Worm (Caenorhabditis elegans) whole organism, L1 larva: ENCODE data around the gene lcmt-1.

ENCODE experiments used
- C04F5.9 ChIP-seq: sonication (generic microtip); optimal IDR thresholded peaks from 2 replicates; lab custom pipeline; 2016; ENCODE audit warnings: missing genetic modification characterization, missing compliant biosample characterization
- C34B4.2 ChIP-seq: sonication (generic microtip); optimal IDR thresholded peaks from 2 replicates; lab custom pipeline; 2017; ENCODE audit warnings: mild to moderate bottlenecking, missing genetic modification characterization, missing compliant biosample characterization
- F16B12.6 ChIP-seq: fragments of 150-350 bp; optimal IDR thresholded peaks from 2 replicates; lab custom pipeline; 2014; ENCODE audit warnings: missing biosample characterization, missing genetic modification characterization
- Y116A8C.19 ChIP-seq: sonication (generic microtip); optimal IDR thresholded peaks from 2 replicates; lab custom pipeline; 2016; ENCODE audit warnings: missing compliant biosample characterization, missing genetic modification characterization, borderline replicate concordance
- aha-1 ChIP-seq: fragments of 150-350 bp; optimal IDR thresholded peaks from 2 replicates; lab custom pipeline; 2014; ENCODE audit warnings: missing biosample characterization, missing genetic modification characterization
- alr-1 ChIP-seq: fragments of 200-800 bp; sonication (Bioruptor generic); optimal IDR thresholded peaks from 2 replicates; lab custom pipeline; 2018; ENCODE audit warnings: borderline replicate concordance, mild to moderate bottlenecking, missing genetic modification characterization, missing compliant biosample characterization
- ama-1 ChIP-seq: fragments of 150-350 bp; optimal IDR thresholded peaks from 2 replicates; lab custom pipeline; 2014
- ceh-63 ChIP-seq: fragments of 200-800 bp; sonication (Bioruptor generic); optimal IDR thresholded peaks from 2 replicates; lab custom pipeline; 2018; ENCODE audit warnings: mild to moderate bottlenecking, missing genetic modification characterization, missing compliant biosample characterization
- ceh-82 ChIP-seq, 3 experiments: fragments of 150-350 bp in 1 of 3; sonication (generic microtip) in 2 of 3; optimal IDR thresholded peaks; 2 replicates each; lab custom pipeline; 2014 to 2017; ENCODE audit warnings: missing biosample characterization in 3 of 3, missing genetic modification characterization in 3 of 3
- ceh-90 ChIP-seq: sonication (generic microtip); optimal IDR thresholded peaks from 2 replicates; lab custom pipeline; 2016; ENCODE audit warnings: missing genetic modification characterization, missing compliant biosample characterization
- ces-1 ChIP-seq: fragments of 150-350 bp; optimal IDR thresholded peaks from 2 replicates; lab custom pipeline; 2014; ENCODE audit warnings: missing biosample characterization, missing genetic modification reagents, missing genetic modification characterization
- dsc-1 ChIP-seq: sonication (generic microtip); optimal IDR thresholded peaks from 2 replicates; lab custom pipeline; 2016; ENCODE audit warnings: mild to moderate bottlenecking, missing genetic modification characterization, missing compliant biosample characterization
- efl-3 ChIP-seq: fragments of 200-800 bp; sonication (Bioruptor generic); optimal IDR thresholded peaks from 2 replicates; lab custom pipeline; 2018; ENCODE audit warnings: mild to moderate bottlenecking, missing genetic modification characterization, missing compliant biosample characterization
- egl-13 ChIP-seq: sonication (generic microtip); optimal IDR thresholded peaks from 2 replicates; lab custom pipeline; 2016; ENCODE audit warnings: missing genotype, missing genetic modification reagents, missing genetic modification characterization, missing compliant biosample characterization
- elt-2 ChIP-seq: sonication (generic microtip); optimal IDR thresholded peaks from 2 replicates; lab custom pipeline; 2016; ENCODE audit warnings: missing genetic modification characterization, mild to moderate bottlenecking, inconsistent platforms, missing compliant biosample characterization, missing genetic modification reagents
- elt-3 ChIP-seq, 6 experiments: fragments of 150-350 bp in 1 of 6; sonication (generic microtip); optimal IDR thresholded peaks; 2 replicates each; lab custom pipeline; 2017 to 2018; ENCODE audit warnings: missing biosample characterization in 6 of 6, missing genetic modification characterization in 6 of 6, inconsistent platforms in 1 of 6
- ets-5 ChIP-seq: fragments of 200-800 bp; sonication (Bioruptor generic); IDR thresholded peaks from 2 replicates; pipeline ENCODE4 v1.3.6; 2022; ENCODE audit warnings: missing genetic modification characterization, missing compliant biosample characterization
- fkh-4 ChIP-seq: sonication (generic microtip); optimal IDR thresholded peaks from 2 replicates; lab custom pipeline; 2016; ENCODE audit warnings: missing compliant biosample characterization, missing genetic modification characterization, borderline replicate concordance
- fkh-8 ChIP-seq: sonication (generic microtip); optimal IDR thresholded peaks from 2 replicates; lab custom pipeline; 2016; ENCODE audit warnings: mild to moderate bottlenecking, missing genetic modification characterization, missing compliant biosample characterization
- grh-1 ChIP-seq: fragments of 200-800 bp; sonication (Bioruptor generic); IDR thresholded peaks from 2 replicates; pipeline ENCODE4 v1.3.6; 2022; ENCODE audit warnings: missing genetic modification reagents, missing genetic modification characterization, missing compliant biosample characterization
- hlh-17 ChIP-seq: fragments of 200-800 bp; sonication (Bioruptor generic); optimal IDR thresholded peaks from 2 replicates; lab custom pipeline; 2018; ENCODE audit warnings: missing genetic modification characterization, mild to moderate bottlenecking, missing compliant biosample characterization, moderate library complexity, borderline replicate concordance
- hlh-4 ChIP-seq: sonication (generic microtip); optimal IDR thresholded peaks from 2 replicates; lab custom pipeline; 2016; ENCODE audit warnings: mild to moderate bottlenecking, missing genetic modification characterization, missing compliant biosample characterization
- hpl-2 ChIP-seq: fragments of 150-350 bp; optimal IDR thresholded peaks from 2 replicates; lab custom pipeline; 2014; ENCODE audit warnings: missing biosample characterization, missing genetic modification reagents, missing genetic modification characterization
- irx-1 ChIP-seq: sonication (generic microtip); optimal IDR thresholded peaks from 2 replicates; lab custom pipeline; 2016; ENCODE audit warnings: missing genetic modification characterization, missing compliant biosample characterization
- jun-1 ChIP-seq: fragments of 150-350 bp; optimal IDR thresholded peaks from 2 replicates; lab custom pipeline; 2014; ENCODE audit warnings: missing biosample characterization, missing genetic modification reagents, missing genetic modification characterization
- lin-14 ChIP-seq: fragments of 200-800 bp; sonication (Bioruptor generic); optimal IDR thresholded peaks from 2 replicates; lab custom pipeline; 2018; ENCODE audit warnings: mild to moderate bottlenecking, missing genetic modification characterization, moderate library complexity, missing compliant biosample characterization
- lin-15B ChIP-seq: fragments of 150-350 bp; sonication (generic microtip); optimal IDR thresholded peaks from 3 replicates; lab custom pipeline; 2014; ENCODE audit warnings: missing biosample characterization, missing genetic modification characterization
- lin-35 ChIP-seq, 2 experiments: fragments of 150-350 bp; optimal IDR thresholded peaks; 2 replicates each; lab custom pipeline; 2014; ENCODE audit warnings: missing biosample characterization in 2 of 2, missing genetic modification characterization in 2 of 2, missing genetic modification reagents in 2 of 2
- lir-3 ChIP-seq: sonication (generic microtip); optimal IDR thresholded peaks from 2 replicates; lab custom pipeline; 2016; ENCODE audit warnings: mild to moderate bottlenecking, missing genetic modification characterization, moderate library complexity, missing compliant biosample characterization; ENCODE audit not compliant: poor library complexity
- lsy-2 ChIP-seq, 2 experiments: fragments of 150-350 bp; optimal IDR thresholded peaks; 2 replicates each; lab custom pipeline; 2014; ENCODE audit warnings: missing biosample characterization in 2 of 2, missing genetic modification characterization in 2 of 2
- mdl-1 ChIP-seq, 2 experiments: fragments of 150-350 bp; optimal IDR thresholded peaks; 2 replicates each; lab custom pipeline; 2014 to 2017; ENCODE audit warnings: missing biosample characterization in 2 of 2, missing genetic modification characterization in 2 of 2, inconsistent platforms in 1 of 2
- mep-1 ChIP-seq: fragments of 150-350 bp; optimal IDR thresholded peaks from 2 replicates; lab custom pipeline; 2014; ENCODE audit warnings: missing biosample characterization, missing genetic modification characterization
- nhr-11 ChIP-seq: fragments of 150-350 bp; optimal IDR thresholded peaks from 2 replicates; lab custom pipeline; 2014; ENCODE audit warnings: missing biosample characterization, missing genetic modification characterization
- nhr-19 ChIP-seq: fragments of 200-800 bp; sonication (Bioruptor generic); conservative IDR thresholded peaks from 2 replicates; pipeline ENCODE4 v1.3.6; 2022; ENCODE audit warnings: missing genetic modification characterization, missing compliant biosample characterization
- nhr-237 ChIP-seq: fragments of 150-350 bp; optimal IDR thresholded peaks from 2 replicates; lab custom pipeline; 2014; ENCODE audit warnings: missing biosample characterization, missing genetic modification characterization
- nhr-28 ChIP-seq: fragments of 150-350 bp; optimal IDR thresholded peaks from 2 replicates; lab custom pipeline; 2014; ENCODE audit warnings: missing biosample characterization, missing genetic modification characterization
- nhr-47 ChIP-seq: sonication (generic microtip); optimal IDR thresholded peaks from 2 replicates; lab custom pipeline; 2016; ENCODE audit warnings: mild to moderate bottlenecking, missing genetic modification characterization, moderate library complexity, missing compliant biosample characterization
- nhr-71 ChIP-seq: sonication (generic microtip); optimal IDR thresholded peaks from 2 replicates; lab custom pipeline; 2016; ENCODE audit warnings: mild to moderate bottlenecking, missing genetic modification characterization, moderate library complexity, missing compliant biosample characterization
- nhr-77 ChIP-seq: fragments of 150-350 bp; optimal IDR thresholded peaks from 2 replicates; lab custom pipeline; 2014; ENCODE audit warnings: missing biosample characterization, missing genetic modification characterization
- nhr-84 ChIP-seq: sonication (generic microtip); optimal IDR thresholded peaks from 2 replicates; lab custom pipeline; 2017; ENCODE audit warnings: missing biosample characterization, missing genetic modification characterization
- pag-3 ChIP-seq: sonication (generic microtip); optimal IDR thresholded peaks from 2 replicates; lab custom pipeline; 2017; ENCODE audit warnings: missing genetic modification characterization, mild to moderate bottlenecking, missing compliant biosample characterization, antibody characterized with exemption, borderline replicate concordance; ENCODE audit not compliant: insufficient read depth
- pax-3 ChIP-seq: fragments of 200-800 bp; sonication (Bioruptor generic); optimal IDR thresholded peaks from 2 replicates; lab custom pipeline; 2018; ENCODE audit warnings: mild to moderate bottlenecking, missing genetic modification characterization, moderate library complexity, missing compliant biosample characterization
- sptf-1 ChIP-seq: fragments of 150-350 bp; optimal IDR thresholded peaks from 2 replicates; lab custom pipeline; 2014; ENCODE audit warnings: missing biosample characterization, missing genetic modification characterization
- sup-37 ChIP-seq: fragments of 200-800 bp; sonication (Bioruptor generic); optimal IDR thresholded peaks from 2 replicates; lab custom pipeline; 2018; ENCODE audit warnings: mild to moderate bottlenecking, missing genetic modification characterization, missing compliant biosample characterization
- tbx-2 ChIP-seq: sonication (generic microtip); optimal IDR thresholded peaks from 2 replicates; lab custom pipeline; 2016; ENCODE audit warnings: missing genetic modification characterization, missing compliant biosample characterization
- unc-130 ChIP-seq: fragments of 150-350 bp; optimal IDR thresholded peaks from 2 replicates; lab custom pipeline; 2017; ENCODE audit warnings: missing biosample characterization, missing genetic modification characterization, inconsistent platforms
- unc-30 ChIP-seq: sonication (generic microtip); optimal IDR thresholded peaks from 2 replicates; lab custom pipeline; 2017; ENCODE audit warnings: missing biosample characterization, missing genetic modification characterization
- unc-86 ChIP-seq: sonication (generic microtip); optimal IDR thresholded peaks from 2 replicates; lab custom pipeline; 2016; ENCODE audit warnings: missing genetic modification characterization, missing compliant biosample characterization
- unc-98 ChIP-seq: fragments of 200-800 bp; sonication (Bioruptor generic); IDR thresholded peaks from 2 replicates; pipeline ENCODE4 v1.3.6; 2022; ENCODE audit warnings: missing genetic modification characterization, missing compliant biosample characterization
- vab-15 ChIP-seq: sonication (generic microtip); optimal IDR thresholded peaks from 2 replicates; lab custom pipeline; 2017; ENCODE audit warnings: missing genotype, mild to moderate bottlenecking, missing genetic modification characterization, missing compliant biosample characterization
- xbp-1 ChIP-seq: sonication (generic microtip); optimal IDR thresholded peaks from 2 replicates; lab custom pipeline; 2016; ENCODE audit warnings: missing genetic modification characterization, missing compliant biosample characterization
- ztf-11 ChIP-seq, 2 experiments: sonication (generic microtip); optimal IDR thresholded peaks; 2 replicates each; lab custom pipeline; 2016 to 2017; ENCODE audit warnings: missing genetic modification characterization in 2 of 2, missing biosample characterization in 1 of 2, missing compliant biosample characterization in 1 of 2

lcmt-1 gene

ce11 chrIII:4343070-4343469, at the start of gene lcmt-1, which contains the start of gene B0285.3:
lcmt-1 (plus strand) TSS chrIII:4343446.
B0285.3 (minus strand) TSS chrIII:4343336.
- peak; percentile 31 to 50 for TF ChIP-seq lin-35 (GFP tag; optimal IDR thresholded peaks at IDR 0.05; lab: Kevin White, UChicago)
- TF ChIP-seq C34B4.2 (tag; lab: Kevin White, UChicago) = no peak
- no peak for TF ChIP-seq efl-3 (GFP tag; lab: Kevin White, UChicago)
- no peak for TF ChIP-seq nhr-237
- TF ChIP-seq hpl-2 (GFP tag; lab: Kevin White, UChicago) = no peak
- no peak for TF ChIP-seq pag-3 (tag; lab: Kevin White, UChicago)
- no peak for TF ChIP-seq nhr-28 (tag; lab: Kevin White, UChicago)
- TF ChIP-seq fkh-4 = peak; percentile 75
- TF ChIP-seq pax-3 (tag; lab: Kevin White, UChicago) = peak; percentile 12
- no peak for TF ChIP-seq ets-5
- peak; percentile 51 to 59 for TF ChIP-seq lsy-2 (tag; optimal IDR thresholded peaks at IDR 0.05; lab: Kevin White, UChicago)
- peak in 1 of 2 experiments; percentile 84 for TF ChIP-seq ztf-11 (tag; optimal IDR thresholded peaks at IDR 0.05; lab: Kevin White, UChicago)
- no peak for TF ChIP-seq sptf-1 (tag; lab: Kevin White, UChicago)
- peak in 2 of 3 experiments; percentile 8 to 26 for TF ChIP-seq ceh-82 (tag; optimal IDR thresholded peaks at IDR 0.05; lab: Kevin White, UChicago)
- TF ChIP-seq ceh-90 (tag; lab: Kevin White, UChicago) = peak; percentile 84
- peak; percentile 24 for TF ChIP-seq F16B12.6 (tag; lab: Kevin White, UChicago)
- TF ChIP-seq unc-98 (GFP tag; lab: Robert Waterston, UW) = no peak
- no peak for TF ChIP-seq aha-1 (tag; lab: Kevin White, UChicago)
- peak; percentile 75 for TF ChIP-seq dsc-1
- TF ChIP-seq fkh-8 (tag; lab: Kevin White, UChicago) = peak; percentile 38
- TF ChIP-seq lir-3 = peak; percentile 87
- peak; percentile 67 for TF ChIP-seq xbp-1
- no peak for TF ChIP-seq unc-30 (tag; lab: Kevin White, UChicago)
- peak; percentile 31 for TF ChIP-seq unc-86 (tag; lab: Kevin White, UChicago)
- peak; percentile 70 for TF ChIP-seq mep-1
- TF ChIP-seq ceh-63 (GFP tag; lab: Kevin White, UChicago) = no peak
- TF ChIP-seq ces-1 (GFP tag; lab: Kevin White, UChicago) = no peak
- no peak for TF ChIP-seq elt-3 (tag; optimal IDR thresholded peaks at IDR 0.05; lab: Kevin White, UChicago)
- peak; percentile 49 for TF ChIP-seq nhr-19
- peak; percentile 87 for TF ChIP-seq lin-14 (GFP tag; lab: Kevin White, UChicago)
- TF ChIP-seq unc-130 (tag; lab: Kevin White, UChicago) = no peak
- peak; percentile 79 for TF ChIP-seq irx-1 (tag; lab: Kevin White, UChicago)
- TF ChIP-seq egl-13 (tag; lab: Kevin White, UChicago) = peak; percentile 41
- no peak for TF ChIP-seq ama-1
- TF ChIP-seq nhr-84 = no peak
- no peak for TF ChIP-seq elt-2 (tag; lab: Kevin White, UChicago)
- no peak for TF ChIP-seq mdl-1 (tag; optimal IDR thresholded peaks at IDR 0.05; lab: Kevin White, UChicago)
- peak; percentile 51 for TF ChIP-seq C04F5.9 (tag; lab: Kevin White, UChicago)
- no peak for TF ChIP-seq jun-1 (tag; lab: Kevin White, UChicago)
- TF ChIP-seq hlh-17 (GFP tag; lab: Kevin White, UChicago) = no peak
- TF ChIP-seq tbx-2 (tag; lab: Kevin White, UChicago) = peak; percentile 69
- TF ChIP-seq Y116A8C.19 (tag; lab: Kevin White, UChicago) = no peak
- TF ChIP-seq sup-37 (GFP tag; lab: Kevin White, UChicago) = no peak
- TF ChIP-seq nhr-71 (tag; lab: Kevin White, UChicago) = peak; percentile 73
- TF ChIP-seq vab-15 = no peak
- TF ChIP-seq hlh-4 (tag; lab: Kevin White, UChicago) = peak; percentile 42
- TF ChIP-seq nhr-47 (tag; lab: Kevin White, UChicago) = peak; percentile 75
- no peak for TF ChIP-seq grh-1 (GFP tag; lab: Robert Waterston, UW)
- TF ChIP-seq nhr-11 (tag; lab: Kevin White, UChicago) = no peak
- TF ChIP-seq nhr-77 (tag; lab: Kevin White, UChicago) = no peak
- TF ChIP-seq alr-1 (tag; lab: Kevin White, UChicago) = no peak
- peak; percentile 3 for TF ChIP-seq lin-15B (tag; lab: Kevin White, UChicago)
